Worm (Caenorhabditis elegans) whole organism, L4 larva: Measurements from ENCODE around the gene sra-33.
A peak's percentile ranks its signal among the peaks of the same experiment; 100 is the strongest.

Experiments
- D1046.2 ChIP-seq: fragments of 200-800 bp; sonication (Bioruptor generic); IDR thresholded peaks from 2 replicates; pipeline ENCODE4 v1.3.6; 2022; ENCODE audit warnings: missing genetic modification characterization, missing compliant biosample characterization
- Y48G9A.11 ChIP-seq: fragments of 200-800 bp; sonication (Bioruptor generic); IDR thresholded peaks from 2 replicates; pipeline ENCODE4 v1.3.6; 2022; ENCODE audit warnings: missing genetic modification reagents, missing genetic modification characterization, missing compliant biosample characterization
- Y5F2A.4 ChIP-seq: fragments of 200-800 bp; sonication (Bioruptor generic); optimal IDR thresholded peaks from 2 replicates; lab custom pipeline; 2018; ENCODE audit warnings: mild to moderate bottlenecking, missing genetic modification characterization, missing compliant biosample characterization
- Y75B8A.6 ChIP-seq: fragments of 200-800 bp; sonication (Bioruptor generic); IDR thresholded peaks from 2 replicates; pipeline ENCODE4 v1.3.6; 2022; ENCODE audit warnings: missing genetic modification reagents, missing genetic modification characterization, missing compliant biosample characterization
- ZK337.2 ChIP-seq: fragments of 200-800 bp; sonication (Bioruptor generic); IDR thresholded peaks from 2 replicates; pipeline ENCODE4 v1.3.6; 2022; ENCODE audit warnings: missing genetic modification reagents, missing genetic modification characterization, missing compliant biosample characterization
- ZK546.5 ChIP-seq, 2 experiments: sonication (generic microtip); optimal IDR thresholded peaks; 2 replicates each; lab custom pipeline; 2017; ENCODE audit warnings: missing biosample characterization in 2 of 2, missing genetic modification characterization in 2 of 2
- aha-1 ChIP-seq: fragments of 150-350 bp; peaks from one replicate; lab custom pipeline; 2014; ENCODE audit warnings: missing biosample characterization, missing genetic modification characterization
- ama-1 ChIP-seq: fragments of 150-350 bp; optimal IDR thresholded peaks from 2 replicates; lab custom pipeline; 2014; ENCODE audit warnings: inconsistent platforms, mixed read lengths
- arid-1 ChIP-seq: fragments of 200-800 bp; sonication (Bioruptor generic); conservative IDR thresholded peaks from 2 replicates; pipeline ENCODE4 v1.3.6; 2022; ENCODE audit warnings: missing genetic modification reagents, missing genetic modification characterization, missing compliant biosample characterization
- ceh-44 ChIP-seq: fragments of 200-800 bp; sonication (Bioruptor generic); IDR thresholded peaks from 2 replicates; pipeline ENCODE4 v1.3.6; 2022; ENCODE audit warnings: missing genetic modification reagents, missing genetic modification characterization, missing compliant biosample characterization
- ceh-82 ChIP-seq: sonication (generic microtip); optimal IDR thresholded peaks from 2 replicates; lab custom pipeline; 2017; ENCODE audit warnings: missing biosample characterization, missing genetic modification characterization
- ces-1 ChIP-seq: fragments of 150-350 bp; sonication (generic microtip); optimal IDR thresholded peaks from 4 replicates; lab custom pipeline; 2014; ENCODE audit warnings: missing biosample characterization, missing genetic modification reagents, missing genetic modification characterization
- dmd-9 ChIP-seq: fragments of 200-800 bp; sonication (Bioruptor generic); IDR thresholded peaks from 2 replicates; pipeline ENCODE4 v1.3.6; 2022; ENCODE audit warnings: missing genetic modification reagents, missing genetic modification characterization, missing compliant biosample characterization
- dpl-1 ChIP-seq: fragments of 150-350 bp; optimal IDR thresholded peaks from 2 replicates; lab custom pipeline; 2014; ENCODE audit warnings: missing biosample characterization, missing genetic modification reagents, missing genetic modification characterization
- duxl-1 ChIP-seq: sonication (generic microtip); optimal IDR thresholded peaks from 2 replicates; lab custom pipeline; 2016; ENCODE audit warnings: mild to moderate bottlenecking, missing genetic modification characterization, moderate library complexity, missing compliant biosample characterization; ENCODE audit not compliant: poor library complexity
- egl-43 ChIP-seq: fragments of 200-800 bp; sonication (Bioruptor generic); IDR thresholded peaks from 2 replicates; pipeline ENCODE4 v1.3.6; 2022; ENCODE audit warnings: missing genetic modification reagents, missing genetic modification characterization, missing compliant biosample characterization
- fkh-10 ChIP-seq: fragments of 150-350 bp; optimal IDR thresholded peaks from 2 replicates; lab custom pipeline; 2014; ENCODE audit warnings: missing biosample characterization, missing genetic modification reagents, missing genetic modification characterization
- gei-8 ChIP-seq: fragments of 200-800 bp; sonication (Bioruptor generic); optimal IDR thresholded peaks from 2 replicates; lab custom pipeline; 2018; ENCODE audit warnings: mild to moderate bottlenecking, missing genetic modification characterization, missing compliant biosample characterization
- hmg-1.1 ChIP-seq: fragments of 200-800 bp; sonication (Bioruptor generic); IDR thresholded peaks from 2 replicates; pipeline ENCODE4 v1.3.6; 2022; ENCODE audit warnings: missing genetic modification reagents, missing genetic modification characterization, missing compliant biosample characterization
- jun-1 ChIP-seq: fragments of 150-350 bp; optimal IDR thresholded peaks from 2 replicates; lab custom pipeline; 2014; ENCODE audit warnings: missing biosample characterization, missing genetic modification reagents, missing genetic modification characterization
- lin-15B ChIP-seq: fragments of 150-350 bp; sonication (generic microtip); optimal IDR thresholded peaks from 3 replicates; lab custom pipeline; 2014; ENCODE audit warnings: missing biosample characterization, missing genetic modification characterization
- lin-29 ChIP-seq: fragments of 200-800 bp; sonication (Bioruptor generic); IDR thresholded peaks from 2 replicates; pipeline ENCODE4 v1.3.6; 2022; ENCODE audit warnings: missing genetic modification reagents, missing genetic modification characterization, missing compliant biosample characterization
- lin-38 ChIP-seq: fragments of 200-800 bp; sonication (Bioruptor generic); IDR thresholded peaks from 2 replicates; pipeline ENCODE4 v1.3.6; 2022; ENCODE audit warnings: missing genetic modification reagents, missing genetic modification characterization, missing compliant biosample characterization
- madf-9 ChIP-seq: fragments of 200-800 bp; sonication (Bioruptor generic); conservative IDR thresholded peaks from 2 replicates; pipeline ENCODE4 v1.3.6; 2022; ENCODE audit warnings: missing genetic modification reagents, missing genetic modification characterization, missing compliant biosample characterization
- mdt-29 ChIP-seq: fragments of 200-800 bp; sonication (Bioruptor generic); IDR thresholded peaks from 2 replicates; pipeline ENCODE4 v1.3.6; 2022; ENCODE audit warnings: missing genetic modification reagents, missing genetic modification characterization, missing compliant biosample characterization
- mes-2 ChIP-seq: sonication (generic microtip); optimal IDR thresholded peaks from 2 replicates; lab custom pipeline; 2016; ENCODE audit warnings: missing genotype, mild to moderate bottlenecking, missing genetic modification characterization, missing compliant biosample characterization; ENCODE audit not compliant: poor library complexity, severe bottlenecking
- nhr-10 ChIP-seq: fragments of 150-350 bp; optimal IDR thresholded peaks from 2 replicates; lab custom pipeline; 2014; ENCODE audit warnings: missing biosample characterization, missing genetic modification characterization
- nhr-11 ChIP-seq: fragments of 150-350 bp; optimal IDR thresholded peaks from 2 replicates; lab custom pipeline; 2014; ENCODE audit warnings: missing biosample characterization, missing genetic modification characterization
- nhr-28 ChIP-seq: fragments of 150-350 bp; optimal IDR thresholded peaks from 2 replicates; lab custom pipeline; 2014; ENCODE audit warnings: missing biosample characterization, missing genetic modification characterization
- set-16 ChIP-seq: fragments of 200-800 bp; sonication (Bioruptor generic); IDR thresholded peaks from 2 replicates; pipeline ENCODE4 v1.3.6; 2022; ENCODE audit warnings: missing genetic modification reagents, missing genetic modification characterization, missing compliant biosample characterization
- skn-1 ChIP-seq: fragments of 150-350 bp; optimal IDR thresholded peaks from 2 replicates; lab custom pipeline; 2014; ENCODE audit warnings: missing biosample characterization, missing genetic modification characterization
- spr-1 ChIP-seq: sonication (generic microtip); optimal IDR thresholded peaks from 2 replicates; lab custom pipeline; 2016; ENCODE audit warnings: mild to moderate bottlenecking, missing genetic modification characterization, missing compliant biosample characterization
- tag-97 ChIP-seq: fragments of 200-800 bp; sonication (Bioruptor generic); IDR thresholded peaks from 2 replicates; pipeline ENCODE4 v1.3.6; 2022; ENCODE audit warnings: missing genetic modification characterization, missing compliant biosample characterization
- tra-1 ChIP-seq: fragments of 200-800 bp; sonication (Bioruptor generic); IDR thresholded peaks from 2 replicates; pipeline ENCODE4 v1.3.6; 2022; ENCODE audit warnings: missing genetic modification reagents, missing genetic modification characterization, missing compliant biosample characterization
- unc-62 ChIP-seq, 3 experiments: fragments of 150-350 bp in 1 of 3; sonication (generic microtip); optimal IDR thresholded peaks in 2 of 3; peaks in 1 of 3; 1 replicate in 1 of 3; 2 replicates in 2 of 3; lab custom pipeline; 2014 to 2017; ENCODE audit warnings: missing biosample characterization in 3 of 3, missing genetic modification characterization in 3 of 3, missing genetic modification reagents in 3 of 3, missing genotype in 1 of 3
- zfp-2 ChIP-seq: sonication (generic microtip); optimal IDR thresholded peaks from 2 replicates; lab custom pipeline; 2016; ENCODE audit warnings: mild to moderate bottlenecking, missing genetic modification characterization, missing compliant biosample characterization
- zip-2 ChIP-seq: fragments of 150-350 bp; optimal IDR thresholded peaks from 2 replicates; lab custom pipeline; 2014; ENCODE audit warnings: missing biosample characterization, missing genetic modification characterization

sra-33 gene

DNA sequence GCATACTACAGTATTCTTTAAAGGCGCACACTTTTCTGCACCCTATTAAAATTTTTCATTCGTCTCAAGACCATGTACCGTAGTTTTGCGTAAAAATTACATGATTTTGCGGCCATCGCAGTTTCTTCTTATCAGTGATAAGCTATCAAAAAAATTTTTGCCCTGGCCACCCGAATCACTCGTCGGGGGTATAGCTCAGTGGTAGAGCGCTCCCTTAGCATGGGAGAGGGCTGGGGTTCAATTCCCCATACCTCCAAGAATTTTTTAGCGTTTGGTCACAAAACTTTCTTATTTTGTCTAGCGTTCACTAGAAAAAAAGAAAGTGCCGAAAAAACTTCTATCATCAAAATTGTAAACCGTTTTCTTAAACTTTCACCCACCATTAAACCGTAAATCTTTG is 28.2 kb upstream of the sra-33 start (continued):
- TF ChIP-seq dmd-9 (GFP tag; lab: Robert Waterston, UW) (no peak), ZK546.5 (tag; optimal IDR thresholded peaks at IDR 0.05; lab: Kevin White, UChicago) (no peak), gei-8 (GFP tag; lab: Kevin White, UChicago) (no peak), fkh-10 (no peak), Y48G9A.11 (GFP tag; lab: Robert Waterston, UW) (no peak), madf-9 (no peak), spr-1 (tag; lab: Kevin White, UChicago) (no peak), D1046.2 (peak; percentile 47; the same call in 1 of the 2 replicates), jun-1 (no peak), tra-1 (GFP tag; lab: Robert Waterston, UW) (peak; percentile 37; the same call in 1 of the 2 replicates), egl-43 (GFP tag; lab: Robert Waterston, UW) (peak; percentile 58; the same call in 1 of the 2 replicates), arid-1 (GFP tag; lab: Robert Waterston, UW) (0 out of 2 replicates have a peak, but pooled peaks have one; percentile 12), zip-2 (tag; lab: Kevin White, UChicago) (no peak), Y75B8A.6 (GFP tag; lab: Robert Waterston, UW) (no peak), ceh-82 (no peak), ceh-44 (GFP tag; lab: Robert Waterston, UW) (peak; percentile 38; the same call in 1 of the 2 replicates), tag-97 (GFP tag; lab: Robert Waterston, UW) (no peak), lin-15B (no peak), lin-38 (GFP tag; lab: Robert Waterston, UW) (no peak; the same call in 1 of the 2 replicates), set-16 (no peak), Y5F2A.4 (GFP tag; lab: Kevin White, UChicago) (no peak), skn-1 (no peak), mdt-29 (no peak), ces-1 (GFP tag; lab: Kevin White, UChicago) (no peak), mes-2 (tag; lab: Kevin White, UChicago) (peak; percentile 6), lin-29 (GFP tag; lab: Robert Waterston, UW) (no peak), nhr-10 (tag; lab: Kevin White, UChicago) (no peak), hmg-1.1 (GFP tag; lab: Robert Waterston, UW) (0 out of 2 replicates have a peak, but pooled peaks have one; percentile 12), zfp-2 (tag; lab: Kevin White, UChicago) (no peak), nhr-11 (tag; lab: Kevin White, UChicago) (no peak), dpl-1 (GFP tag; lab: Kevin White, UChicago) (no peak), ZK337.2 (GFP tag; lab: Robert Waterston, UW) (no peak), nhr-28 (no peak), ama-1 (lab: Kevin White, UChicago) (no peak), duxl-1 (tag; lab: Kevin White, UChicago) (no peak)

DNA sequence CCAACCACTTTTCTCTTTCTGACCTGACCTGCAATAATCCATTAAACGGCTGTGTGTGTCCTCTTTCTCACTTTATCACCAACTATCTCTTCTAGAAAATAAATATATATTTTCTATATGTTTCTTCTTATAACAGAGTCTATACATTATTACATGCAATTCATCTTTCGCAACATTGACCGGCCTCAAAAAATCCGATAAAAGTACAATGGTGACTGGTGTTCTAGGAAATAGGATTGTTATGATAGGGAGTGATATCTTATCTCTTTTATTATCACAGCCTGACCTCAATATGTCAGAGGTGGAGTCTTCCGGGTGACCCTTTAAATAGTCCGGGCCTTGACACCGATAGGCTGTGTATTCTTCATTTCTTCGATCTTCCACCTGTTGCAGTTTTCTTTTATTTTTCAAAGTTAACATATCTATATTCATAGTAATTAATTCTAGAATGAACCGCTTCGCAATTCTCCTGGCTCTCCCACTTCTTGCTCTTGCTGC is 25.5 kb upstream of the sra-33 start, which contains the start of gene dao-2:
TSS of gene dao-2 (plus strand) at position 448 of the 498 bp plus-strand sequence.
- TF ChIP-seq nhr-28 (peak; percentile 16), lin-29 (GFP tag; lab: Robert Waterston, UW) (no peak)

DNA sequence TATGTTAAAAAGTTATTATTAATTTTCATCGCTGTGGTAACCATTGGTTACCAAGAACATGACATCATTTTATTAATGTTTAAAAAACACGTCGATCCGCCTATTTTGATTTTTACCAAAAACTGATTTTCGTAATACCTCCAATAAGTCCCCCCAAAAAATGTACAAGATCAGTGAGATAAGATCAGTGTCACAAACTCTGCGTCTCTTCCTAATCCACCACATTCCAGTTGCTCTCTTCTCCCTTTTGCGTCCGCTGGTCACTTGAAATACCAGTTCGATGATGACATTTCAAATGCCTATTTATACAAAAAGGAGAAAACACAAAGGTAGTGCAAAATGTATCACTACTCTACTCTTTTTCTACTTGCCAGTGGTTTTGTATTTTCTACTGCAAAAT is 23.0 kb upstream of the sra-33 start, which contains the start of gene M03A1.8:
TSS of gene M03A1.8 (plus strand) at position 269 of the 400 bp plus-strand sequence.
- TF ChIP-seq unc-62 (GFP tag; optimal IDR thresholded peaks at IDR 0.05 in 1 of 2; lab: Kevin White, UChicago) (peak in 1 of 2 experiments; percentile 97), unc-62 (tag; optimal IDR thresholded peaks at IDR 0.05; lab: Kevin White, UChicago) (no peak), aha-1 (peak; percentile 64), egl-43 (GFP tag; lab: Robert Waterston, UW) (no peak)
- TF ChIP-seq, all 104 proteins: peak for 2
